Fruit fly (Drosophila melanogaster) whole organism, prepupa: Measurements from ENCODE around the gene Gr93b.

Source experiments
- Blimp-1 ChIP-seq: fragments of 200-800 bp; sonication (Bioruptor generic); optimal IDR thresholded peaks from 3 replicates; lab custom pipeline; 2017; ENCODE audit warnings: missing biosample characterization, missing genetic modification characterization, mild to moderate bottlenecking, moderate library complexity, missing genetic modification reagents
- CG3032 ChIP-seq: fragments of 200-800 bp; optimal IDR thresholded peaks from 2 replicates; lab custom pipeline; 2019; ENCODE audit warnings: missing biosample characterization, mild to moderate bottlenecking, missing genetic modification characterization, moderate library complexity
- CG8319 ChIP-seq: fragments of 200-800 bp; sonication (Bioruptor generic); optimal IDR thresholded peaks from 3 replicates; lab custom pipeline; 2016; ENCODE audit warnings: missing biosample characterization, missing genetic modification characterization
- Eip78C ChIP-seq: fragments of 200-800 bp; sonication (Bioruptor generic); peaks from one replicate; lab custom pipeline; 2016; ENCODE audit warnings: missing biosample characterization, missing genetic modification characterization
- Hr39 ChIP-seq: fragments of 200-800 bp; sonication (Bioruptor generic); optimal IDR thresholded peaks from 2 replicates; lab custom pipeline; 2016; ENCODE audit warnings: missing biosample characterization, missing genetic modification characterization
- Lpt ChIP-seq: fragments of 200-800 bp; sonication (Bioruptor generic); optimal IDR thresholded peaks from 3 replicates; lab custom pipeline; 2016; ENCODE audit warnings: missing biosample characterization, missing genetic modification characterization
- OdsH ChIP-seq: fragments of 200-800 bp; sonication (Bioruptor generic); optimal IDR thresholded peaks from 3 replicates; lab custom pipeline; 2016; ENCODE audit warnings: missing biosample characterization, missing genetic modification characterization
- fkh ChIP-seq: fragments of 200-800 bp; sonication (Bioruptor generic); optimal IDR thresholded peaks from 3 replicates; lab custom pipeline; 2017; ENCODE audit warnings: missing biosample characterization, mild to moderate bottlenecking, missing genetic modification characterization, moderate library complexity
- net ChIP-seq: fragments of 200-800 bp; sonication (Bioruptor generic); optimal IDR thresholded peaks from 3 replicates; lab custom pipeline; 2016; ENCODE audit warnings: missing biosample characterization, missing genetic modification characterization
- ss ChIP-seq, 2 experiments: fragments of 200-800 bp; sonication (Bioruptor generic); optimal IDR thresholded peaks; 2 replicates in 1 of 2; 3 replicates in 1 of 2; lab custom pipeline; 2017 to 2018; ENCODE audit warnings: mild to moderate bottlenecking in 2 of 2, missing biosample characterization in 2 of 2, missing genetic modification characterization in 2 of 2, moderate library complexity in 1 of 2
- svp ChIP-seq: fragments of 200-800 bp; sonication (Bioruptor generic); peaks from one replicate; lab custom pipeline; 2016; ENCODE audit warnings: missing biosample characterization, missing genetic modification characterization

DNA sequence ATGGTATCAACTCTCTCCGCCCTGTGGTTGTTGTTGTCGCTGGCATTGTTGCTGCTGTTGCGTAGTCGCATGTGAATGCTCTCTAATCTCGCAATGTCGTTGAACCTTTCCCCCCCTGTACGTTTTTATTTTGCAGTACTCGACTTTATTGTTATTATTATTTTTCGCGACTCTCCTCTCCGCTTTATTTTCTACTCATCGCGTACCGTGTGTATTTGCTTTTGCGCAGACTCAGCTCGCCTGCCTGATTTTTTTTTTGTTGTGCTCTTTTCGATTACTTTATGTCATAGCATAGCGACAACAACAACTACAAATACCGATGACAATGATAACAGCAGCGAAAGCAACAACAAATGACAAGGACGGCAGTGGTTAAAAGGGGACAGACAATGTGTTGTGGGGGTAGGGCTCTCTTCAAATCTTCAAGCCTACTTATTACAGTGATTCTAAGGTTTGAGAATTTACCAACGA lies 14.0 kb downstream of the Gr93b start:
- TF ChIP-seq Blimp-1 (GFP tag; lab: Kevin White, UChicago), result no peak
- TF ChIP-seq Lpt (GFP tag; lab: Kevin White, UChicago), result no peak
- TF ChIP-seq Eip78C (GFP tag; lab: Kevin White, UChicago), result peak; percentile 83
- TF ChIP-seq net (GFP tag; lab: Kevin White, UChicago), result no peak
- no peak for TF ChIP-seq ss (GFP tag; optimal IDR thresholded peaks at IDR 0.05; lab: Kevin White, UChicago)
- no peak for TF ChIP-seq CG8319 (GFP tag; lab: Kevin White, UChicago)
- peak; percentile 29 for TF ChIP-seq Hr39 (GFP tag; lab: Kevin White, UChicago)
- peak; percentile 28 for TF ChIP-seq fkh (GFP tag; lab: Kevin White, UChicago)
- peak; percentile 93 for TF ChIP-seq svp (GFP tag; lab: Kevin White, UChicago)
- TF ChIP-seq OdsH (GFP tag; lab: Kevin White, UChicago), result no peak
- peak; percentile 53 for TF ChIP-seq CG3032 (tag; lab: Kevin White, UChicago)
